Fruit fly (Drosophila melanogaster) whole organism, embryonic: ENCODE results near the gene CG34325.
A peak's percentile ranks its signal among the peaks of the same experiment; 100 is the strongest.

Source experiments
- Aef1 ChIP-seq: fragments of 200-800 bp; sonication (Bioruptor generic); IDR thresholded peaks from 3 replicates; pipeline ENCODE4 v1.3.6; 2022; ENCODE audit warnings: missing biosample characterization, missing genetic modification characterization
- Atf3 ChIP-seq: fragments of 200-800 bp; sonication (Bioruptor generic); optimal IDR thresholded peaks from 3 replicates; lab custom pipeline; 2016; ENCODE audit warnings: missing biosample characterization, missing genetic modification characterization
- CG10267 ChIP-seq: fragments of 200-800 bp; sonication (Bioruptor generic); optimal IDR thresholded peaks from 2 replicates; lab custom pipeline; 2018; ENCODE audit warnings: missing biosample characterization, mild to moderate bottlenecking, missing genetic modification characterization, moderate library complexity
- CG11093 ChIP-seq: fragments of 200-800 bp; sonication (Bioruptor generic); IDR thresholded peaks from 3 replicates; pipeline ENCODE4 v1.3.6; 2022; ENCODE audit warnings: missing biosample characterization, missing genetic modification characterization
- CG11560 ChIP-seq: fragments of 200-800 bp; sonication (Bioruptor generic); IDR thresholded peaks from 3 replicates; pipeline ENCODE4 v1.3.6; 2022; ENCODE audit warnings: missing biosample characterization, missing genetic modification characterization
- CG12391 ChIP-seq: fragments of 200-800 bp; sonication (Bioruptor generic); optimal IDR thresholded peaks from 3 replicates; lab custom pipeline; 2018; ENCODE audit warnings: missing biosample characterization, mild to moderate bottlenecking, missing genetic modification characterization, moderate library complexity
- CG12942 ChIP-seq: fragments of 200-800 bp; sonication (Bioruptor generic); optimal IDR thresholded peaks from 3 replicates; lab custom pipeline; 2016; ENCODE audit warnings: missing biosample characterization, missing genetic modification characterization
- CG15696 ChIP-seq: fragments of 200-800 bp; sonication (Bioruptor generic); optimal IDR thresholded peaks from 2 replicates; lab custom pipeline; 2019; ENCODE audit warnings: missing biosample characterization, mild to moderate bottlenecking, missing genetic modification characterization, moderate library complexity
- CG1603 ChIP-seq: fragments of 200-800 bp; sonication (Bioruptor generic); optimal IDR thresholded peaks from 2 replicates; lab custom pipeline; 2019; ENCODE audit warnings: missing biosample characterization, mild to moderate bottlenecking, missing genetic modification characterization, moderate library complexity
- CG1647 ChIP-seq: fragments of 200-800 bp; sonication (Bioruptor generic); optimal IDR thresholded peaks from 3 replicates; lab custom pipeline; 2016; ENCODE audit warnings: missing biosample characterization, missing genetic modification characterization
- CG18262 ChIP-seq: fragments of 200-800 bp; optimal IDR thresholded peaks from 3 replicates; lab custom pipeline; 2019; ENCODE audit warnings: missing biosample characterization, mild to moderate bottlenecking, missing genetic modification characterization, moderate library complexity
- CG1832 ChIP-seq: fragments of 200-800 bp; sonication (Bioruptor generic); optimal IDR thresholded peaks from 2 replicates; lab custom pipeline; 2017; ENCODE audit warnings: missing biosample characterization, mild to moderate bottlenecking, missing genetic modification characterization, inconsistent platforms
- CG2199 ChIP-seq: fragments of 200-800 bp; sonication (Bioruptor generic); IDR thresholded peaks from 3 replicates; pipeline ENCODE4 v1.3.6; 2022; ENCODE audit warnings: missing biosample characterization, missing genetic modification characterization
- CG32772 ChIP-seq: fragments of 200-800 bp; sonication (Bioruptor generic); IDR thresholded peaks from 2 replicates; pipeline ENCODE4 v1.3.6; 2022; ENCODE audit warnings: missing biosample characterization, missing genetic modification characterization
- CG4360 ChIP-seq: fragments of 200-800 bp; sonication (Bioruptor generic); IDR thresholded peaks from 2 replicates; pipeline ENCODE4 v1.3.6; 2022; ENCODE audit warnings: missing biosample characterization, missing genetic modification characterization
- CG6689 ChIP-seq: fragments of 200-800 bp; sonication (Bioruptor generic); IDR thresholded peaks from 2 replicates; pipeline ENCODE4 v1.3.6; 2022; ENCODE audit warnings: missing biosample characterization, missing genetic modification characterization
- CG9437 ChIP-seq: fragments of 200-800 bp; sonication (Bioruptor generic); optimal IDR thresholded peaks from 2 replicates; lab custom pipeline; 2018; ENCODE audit warnings: missing biosample characterization, mild to moderate bottlenecking, missing genetic modification characterization
- CG9797 ChIP-seq: fragments of 200-800 bp; sonication (Bioruptor generic); optimal IDR thresholded peaks from 3 replicates; lab custom pipeline; 2018; ENCODE audit warnings: missing biosample characterization, mild to moderate bottlenecking, missing genetic modification characterization
- CG9817 ChIP-seq: fragments of 200-800 bp; sonication (Bioruptor generic); optimal IDR thresholded peaks from 2 replicates; lab custom pipeline; 2018; ENCODE audit warnings: missing biosample characterization, mild to moderate bottlenecking, missing genetic modification characterization, moderate library complexity
- CHES-1-like ChIP-seq: fragments of 200-800 bp; sonication (Bioruptor generic); optimal IDR thresholded peaks from 2 replicates; lab custom pipeline; 2016; ENCODE audit warnings: missing biosample characterization, missing genetic modification characterization
- CTCF ChIP-seq: fragments of 200-800 bp; sonication (Bioruptor generic); optimal IDR thresholded peaks from 2 replicates; lab custom pipeline; 2017; ENCODE audit warnings: missing biosample characterization, mild to moderate bottlenecking, missing genetic modification characterization, moderate library complexity
- CrebB ChIP-seq: fragments of 200-800 bp; sonication (Bioruptor generic); optimal IDR thresholded peaks from 3 replicates; lab custom pipeline; 2018; ENCODE audit warnings: missing biosample characterization, mild to moderate bottlenecking, missing genetic modification characterization
- D ChIP-seq, 2 experiments: fragments of 200-800 bp in 1 of 2; fragments of >200 bp in 1 of 2; sonication (Bioruptor generic) in 1 of 2; optimal IDR thresholded peaks; 2 replicates in 1 of 2; 3 replicates in 1 of 2; lab custom pipeline; 2017; ENCODE audit warnings: mild to moderate bottlenecking in 1 of 2, missing biosample characterization in 1 of 2, missing genetic modification characterization in 1 of 2, missing genetic modification reagents in 1 of 2
- H2.0 ChIP-seq: fragments of 200-800 bp; sonication (Bioruptor generic); IDR thresholded peaks from 2 replicates; pipeline ENCODE4 v1.3.6; 2022; ENCODE audit warnings: missing biosample characterization, missing genetic modification characterization
- HLH54F ChIP-seq: fragments of 200-800 bp; sonication (Bioruptor generic); optimal IDR thresholded peaks from 3 replicates; lab custom pipeline; 2016; ENCODE audit warnings: missing biosample characterization, missing genetic modification characterization
- Hey ChIP-seq: fragments of 200-800 bp; sonication (Bioruptor generic); optimal IDR thresholded peaks from 3 replicates; lab custom pipeline; 2018; ENCODE audit warnings: missing biosample characterization, mild to moderate bottlenecking, missing genetic modification characterization
- Mes4 ChIP-seq: fragments of 200-800 bp; sonication (Bioruptor generic); optimal IDR thresholded peaks from 2 replicates; lab custom pipeline; 2016; ENCODE audit warnings: missing biosample characterization, missing genetic modification characterization
- NfI ChIP-seq: fragments of 200-800 bp; sonication (Bioruptor generic); optimal IDR thresholded peaks from 3 replicates; lab custom pipeline; 2018; ENCODE audit warnings: missing biosample characterization, mild to moderate bottlenecking, missing genetic modification characterization, moderate library complexity
- Oli ChIP-seq: fragments of 200-800 bp; sonication (Bioruptor generic); optimal IDR thresholded peaks from 2 replicates; lab custom pipeline; 2018; ENCODE audit warnings: missing biosample characterization, mild to moderate bottlenecking, missing genetic modification characterization, moderate library complexity
- Spps ChIP-seq: fragments of 200-800 bp; sonication (Bioruptor generic); optimal IDR thresholded peaks from 2 replicates; lab custom pipeline; 2018; ENCODE audit warnings: missing biosample characterization, mild to moderate bottlenecking, missing genetic modification characterization
- Sry-δ ChIP-seq: fragments of 200-800 bp; sonication (Bioruptor generic); optimal IDR thresholded peaks from 2 replicates; lab custom pipeline; 2016; ENCODE audit warnings: missing biosample characterization, missing genetic modification characterization
- aop ChIP-seq: fragments of 200-800 bp; sonication (Bioruptor generic); IDR thresholded peaks from 2 replicates; pipeline ENCODE4 v1.3.6; 2022; ENCODE audit warnings: missing biosample characterization, missing genetic modification characterization
- caup ChIP-seq: fragments of 200-800 bp; sonication (Bioruptor generic); optimal IDR thresholded peaks from 3 replicates; lab custom pipeline; 2017; ENCODE audit warnings: missing biosample characterization, mild to moderate bottlenecking, missing genetic modification characterization, moderate library complexity; ENCODE audit not compliant: severe bottlenecking
- dmrt99B ChIP-seq: fragments of 200-800 bp; sonication (Bioruptor generic); optimal IDR thresholded peaks from 2 replicates; lab custom pipeline; 2018; ENCODE audit warnings: missing biosample characterization, mild to moderate bottlenecking, missing genetic modification characterization, moderate library complexity
- ewg ChIP-seq: fragments of 200-800 bp; sonication (Bioruptor generic); optimal IDR thresholded peaks from 3 replicates; lab custom pipeline; 2017; ENCODE audit warnings: mild to moderate bottlenecking, missing biosample characterization, missing genetic modification reagents, missing genetic modification characterization
- fd96Cb ChIP-seq: fragments of 200-800 bp; sonication (Bioruptor generic); optimal IDR thresholded peaks from 2 replicates; lab custom pipeline; 2018; ENCODE audit warnings: missing biosample characterization, mild to moderate bottlenecking, missing genetic modification characterization, moderate library complexity
- grn ChIP-seq: fragments of 200-800 bp; sonication (Bioruptor generic); optimal IDR thresholded peaks from 3 replicates; lab custom pipeline; 2017; ENCODE audit warnings: missing biosample characterization, missing genetic modification characterization
- jumu ChIP-seq: fragments of 200-800 bp; sonication (Bioruptor generic); optimal IDR thresholded peaks from 3 replicates; lab custom pipeline; 2016; ENCODE audit warnings: missing biosample characterization, missing genetic modification characterization
- mirr ChIP-seq: fragments of 200-800 bp; sonication (Bioruptor generic); optimal IDR thresholded peaks from 3 replicates; lab custom pipeline; 2018; ENCODE audit warnings: missing biosample characterization, mild to moderate bottlenecking, missing genetic modification characterization
- mld ChIP-seq: fragments of 200-800 bp; sonication (Bioruptor generic); IDR thresholded peaks from 3 replicates; pipeline ENCODE4 v1.3.6; 2022; ENCODE audit warnings: missing biosample characterization, missing genetic modification characterization; ENCODE audit not compliant: partially characterized antibody
- nerfin-1 ChIP-seq: fragments of 200-800 bp; sonication (Bioruptor generic); optimal IDR thresholded peaks from 3 replicates; lab custom pipeline; 2019; ENCODE audit warnings: missing biosample characterization, mild to moderate bottlenecking, missing genetic modification characterization, moderate library complexity
- nerfin-2 ChIP-seq: fragments of 200-800 bp; sonication (Bioruptor generic); IDR thresholded peaks from 2 replicates; pipeline ENCODE4 v1.3.6; 2022; ENCODE audit warnings: missing biosample characterization, missing genetic modification characterization; ENCODE audit not compliant: partially characterized antibody
- psq ChIP-seq: fragments of 200-800 bp; sonication (Bioruptor generic); optimal IDR thresholded peaks from 2 replicates; lab custom pipeline; 2017; ENCODE audit warnings: missing biosample characterization, missing genetic modification characterization
- repo ChIP-seq: fragments of 200-800 bp; sonication (Bioruptor generic); optimal IDR thresholded peaks from 2 replicates; lab custom pipeline; 2016; ENCODE audit warnings: missing biosample characterization, missing genetic modification characterization
- sens ChIP-seq: fragments of 200-800 bp; sonication (Bioruptor generic); peaks from one replicate; lab custom pipeline; 2016; ENCODE audit warnings: missing biosample characterization, missing genetic modification characterization
- tna ChIP-seq: fragments of 200-800 bp; sonication (Bioruptor generic); IDR thresholded peaks from 2 replicates; pipeline ENCODE4 v1.3.6; 2022; ENCODE audit warnings: missing biosample characterization, missing genetic modification characterization; ENCODE audit not compliant: partially characterized antibody
- vfl ChIP-seq: fragments of 200-800 bp; sonication (Bioruptor generic); optimal IDR thresholded peaks from 2 replicates; lab custom pipeline; 2016; ENCODE audit warnings: missing biosample characterization, missing genetic modification characterization
- wek ChIP-seq: fragments of 200-800 bp; sonication (Bioruptor generic); optimal IDR thresholded peaks from 3 replicates; lab custom pipeline; 2018; ENCODE audit warnings: missing biosample characterization, mild to moderate bottlenecking, missing genetic modification characterization, moderate library complexity

The CG34325 gene

DNA sequence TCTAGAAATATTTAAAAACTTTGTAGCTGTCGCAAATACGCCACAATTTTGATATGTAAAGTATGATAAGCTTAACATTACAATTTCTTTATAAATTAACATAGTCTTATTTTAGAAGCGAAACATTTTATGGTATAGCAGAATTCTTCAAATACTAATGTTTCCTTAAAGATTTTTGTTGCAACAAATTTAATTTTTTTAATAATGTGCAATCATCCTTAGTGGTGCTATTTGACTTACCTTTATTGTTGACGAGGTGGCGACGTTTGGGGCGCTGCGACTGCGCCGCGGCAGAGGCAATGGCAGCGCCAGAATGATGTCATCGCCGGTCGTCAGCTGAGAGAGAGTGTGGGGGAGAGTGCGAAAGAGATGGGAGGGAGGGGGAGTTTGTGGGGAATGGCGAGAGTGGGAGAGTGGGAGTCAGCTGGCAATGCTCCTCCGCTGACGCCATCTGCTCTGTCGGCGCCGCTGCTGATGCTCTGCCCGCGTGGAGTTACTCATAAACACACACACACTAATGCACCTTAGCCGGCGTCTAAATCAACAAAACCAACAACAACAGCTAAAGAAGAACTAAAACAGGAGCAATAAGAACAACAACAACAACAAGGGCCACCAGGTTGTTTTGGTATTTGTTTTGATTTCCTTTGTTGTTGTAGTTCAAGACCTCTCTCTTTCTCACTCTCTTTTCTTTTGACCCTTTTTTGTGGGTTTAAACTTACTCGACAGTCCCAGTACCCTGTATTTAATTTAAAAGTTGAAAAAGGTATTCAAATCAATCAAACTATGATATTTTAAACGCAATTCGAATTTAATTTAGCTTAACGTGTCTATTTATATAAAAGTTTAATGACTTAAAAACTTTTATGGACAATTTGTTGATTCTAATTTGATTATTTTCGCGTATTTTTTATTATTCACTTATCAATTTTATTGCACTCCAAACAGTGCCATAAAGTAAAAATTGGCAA lies 2.3 kb upstream of the CG34325 start (continued):
- TF ChIP-seq Sry-δ: no peak
- TF ChIP-seq CG11093 (GFP tag; lab: Robert Waterston, UW): no peak
- TF ChIP-seq CG9797 (GFP tag; lab: Kevin White, UChicago): no peak
- no peak for TF ChIP-seq mirr (GFP tag; lab: Kevin White, UChicago)
- peak; percentile 48 for TF ChIP-seq CTCF (GFP tag; lab: Kevin White, UChicago)
- TF ChIP-seq grn (GFP tag; lab: Kevin White, UChicago): no peak
- peak; percentile 30 for TF ChIP-seq Mes4 (GFP tag; lab: Kevin White, UChicago)
- TF ChIP-seq wek (GFP tag; lab: Kevin White, UChicago): peak; percentile 8
- TF ChIP-seq Atf3 (GFP tag; lab: Kevin White, UChicago): peak; percentile 27
- TF ChIP-seq mld (GFP tag; lab: Robert Waterston, UW): no peak
- peak; percentile 71 for TF ChIP-seq dmrt99B (tag; lab: Kevin White, UChicago)
- peak; percentile 95 for TF ChIP-seq CG4360 (GFP tag; lab: Robert Waterston, UW)
- TF ChIP-seq nerfin-2: no peak
- TF ChIP-seq CG1603: no peak
- TF ChIP-seq jumu (GFP tag; lab: Kevin White, UChicago): no peak
- peak; percentile 1 for TF ChIP-seq nerfin-1 (tag; lab: Kevin White, UChicago)
- TF ChIP-seq CG1832: no peak
- TF ChIP-seq CG18262 (tag; lab: Kevin White, UChicago): peak; percentile 73
- TF ChIP-seq sens: peak; percentile 96
- TF ChIP-seq Oli (tag; lab: Kevin White, UChicago): peak; percentile 80
- no peak for TF ChIP-seq tna (GFP tag; lab: Robert Waterston, UW)
- TF ChIP-seq CG10267 (tag; lab: Kevin White, UChicago): peak; percentile 43
- TF ChIP-seq aop: no peak
- peak; percentile 42; the same call in 2 of the 3 replicates for TF ChIP-seq Aef1
- TF ChIP-seq H2.0 (GFP tag; lab: Robert Waterston, UW): peak; percentile 57
- TF ChIP-seq CG2199 (GFP tag; lab: Robert Waterston, UW): no peak
- no peak for TF ChIP-seq CHES-1-like (GFP tag; lab: Kevin White, UChicago)
- TF ChIP-seq CrebB (tag; lab: Kevin White, UChicago): peak; percentile 43
- TF ChIP-seq fd96Cb: peak; percentile 61
- TF ChIP-seq caup (GFP tag; lab: Kevin White, UChicago): peak; percentile 28
- TF ChIP-seq CG1647 (GFP tag; lab: Kevin White, UChicago): no peak
- no peak for TF ChIP-seq psq (GFP tag; lab: Kevin White, UChicago)
- TF ChIP-seq CG32772 (GFP tag; lab: Robert Waterston, UW): peak; percentile 67
- TF ChIP-seq NfI (GFP tag; lab: Kevin White, UChicago): peak; percentile 83
- TF ChIP-seq CG15696 (tag; lab: Kevin White, UChicago): no peak
- TF ChIP-seq Hey (tag; lab: Kevin White, UChicago): no peak
- TF ChIP-seq CG9437: peak; percentile 73
- peak; percentile 37 for TF ChIP-seq vfl (GFP tag; lab: Kevin White, UChicago)
- peak; percentile 27 for TF ChIP-seq CG12942 (GFP tag; lab: Kevin White, UChicago)
- TF ChIP-seq CG11560: no peak
- peak; percentile 59 for TF ChIP-seq ewg (GFP tag; lab: Kevin White, UChicago)
- TF ChIP-seq CG9817 (tag; lab: Kevin White, UChicago): peak; percentile 69
- TF ChIP-seq CG6689 (GFP tag; lab: Robert Waterston, UW): peak; percentile 76
- TF ChIP-seq D (optimal IDR thresholded peaks at IDR 0.05; lab: Kevin White, UChicago): no peak
- peak; percentile 44 for TF ChIP-seq D (GFP tag; optimal IDR thresholded peaks at IDR 0.05; lab: Kevin White, UChicago)
- no peak for TF ChIP-seq Spps
- TF ChIP-seq HLH54F (GFP tag; lab: Kevin White, UChicago): no peak
- TF ChIP-seq CG12391: peak; percentile 83
- no peak for TF ChIP-seq repo (GFP tag; lab: Kevin White, UChicago)
